Worm (Caenorhabditis elegans): ENCODE measurements around the gene C33A11.2.

- TF ChIP-seq dpl-1 (GFP tag; optimal IDR thresholded peaks at IDR 0.05) = no peak
- TF ChIP-seq ceh-27 (GFP tag; optimal IDR thresholded peaks at IDR 0.05) = no peak
- no peak for TF ChIP-seq nhr-80 (tag; optimal IDR thresholded peaks at IDR 0.05)
- TF ChIP-seq F49E8.2 (tag; optimal IDR thresholded peaks at IDR 0.05; ENCODE audit: insufficient read depth) = no peak
- TF ChIP-seq mel-28 (tag; optimal IDR thresholded peaks at IDR 0.05; ENCODE audit: borderline replicate concordance) = no peak
- TF ChIP-seq F10E7.11 (tag; optimal IDR thresholded peaks at IDR 0.05) = no peak
- no peak for TF ChIP-seq lin-54 (GFP tag; optimal IDR thresholded peaks at IDR 0.05)
- no peak for TF ChIP-seq ama-1 (optimal IDR thresholded peaks at IDR 0.05)
- no peak for TF ChIP-seq ama-1 (GFP tag; optimal IDR thresholded peaks at IDR 0.05)
These were observed 14.1 kb downstream of the C33A11.2 start for ce11 chrX:15379882-15380281.
